Fruit fly (Drosophila melanogaster) S2 (cell line): ENCODE measurements around the gene Tim13.

Source experiments
- CG8478 ChIP-seq: fragments of >200 bp; optimal IDR thresholded peaks from 2 replicates; lab custom pipeline; 2018
- CTCF ChIP-seq, 2 experiments: fragments of >200 bp; optimal IDR thresholded peaks; 2 replicates each; lab custom pipeline; 2018

Gene Tim13

DNA sequence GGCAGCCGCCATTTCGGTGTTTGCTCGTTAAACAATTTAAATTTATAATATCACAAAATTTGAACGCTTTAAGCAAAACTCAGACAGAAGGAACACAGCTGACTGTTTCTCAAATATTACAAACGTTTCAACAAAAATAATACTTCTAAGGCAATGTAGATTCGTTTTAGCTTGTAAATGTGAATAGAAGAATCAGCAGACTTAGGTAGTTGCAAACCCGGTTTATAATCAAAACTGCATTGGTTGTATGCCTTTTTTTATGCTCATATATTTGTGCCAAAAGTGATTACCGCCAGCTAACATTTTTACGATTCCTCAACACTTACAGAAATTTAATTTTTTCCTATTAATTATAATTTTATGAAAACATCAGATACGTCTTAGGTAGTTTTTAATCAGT, at the start of gene Tim13:
TSS of gene Tim13 (minus strand) at position 101 of the 400 bp plus-strand sequence.
- TF ChIP-seq CG8478 (lab: Kevin White, UChicago) = no peak
- no peak for TF ChIP-seq CTCF (optimal IDR thresholded peaks at IDR 0.05; lab: Kevin White, UChicago)

DNA sequence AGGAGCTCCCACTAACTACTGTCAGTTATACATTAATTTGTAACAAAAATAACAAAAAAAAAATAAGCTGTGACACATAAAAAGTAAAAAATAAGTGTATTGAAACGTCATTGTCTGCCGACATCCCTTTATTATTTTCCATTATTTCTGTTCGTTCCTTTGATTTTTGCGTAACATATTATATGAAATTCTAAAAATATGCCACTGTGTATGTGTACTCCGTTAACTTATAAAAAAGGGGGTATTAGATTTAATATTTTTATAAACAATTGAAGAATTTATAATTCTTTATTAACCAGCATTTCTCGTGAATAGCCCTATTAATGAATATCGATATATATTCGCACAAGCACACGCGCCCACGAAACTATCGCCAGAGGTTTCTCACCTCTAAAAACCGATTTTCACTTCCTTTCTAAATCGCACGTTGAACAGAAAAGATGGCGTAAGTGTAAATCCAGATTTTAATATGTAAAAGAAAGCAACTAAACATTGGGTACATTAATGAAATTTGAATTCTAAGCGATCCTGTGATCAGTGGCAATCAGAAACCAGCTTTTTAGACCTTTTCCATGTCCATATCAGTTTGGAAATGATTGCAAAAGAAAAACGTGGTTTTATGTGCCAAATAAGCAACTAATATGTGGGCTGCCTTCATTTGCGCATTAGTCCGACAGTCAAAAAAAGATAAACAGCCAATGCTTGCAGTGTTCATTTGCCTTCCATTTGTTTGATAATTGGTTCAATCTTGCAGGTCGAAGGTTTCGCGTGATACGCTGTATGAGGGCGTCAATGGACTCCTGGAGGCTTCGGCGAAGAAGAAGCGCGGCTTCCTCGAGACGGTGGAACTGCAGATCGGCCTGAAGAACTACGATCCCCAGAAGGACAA, 48.4 kb upstream of the Tim13 start, which contains the start of gene RpL10Ab:
TSS of gene RpL10Ab (plus strand) at position 406 of the 889 bp plus-strand sequence.
- TF ChIP-seq CTCF (optimal IDR thresholded peaks at IDR 0.05; lab: Kevin White, UChicago) (no peak), CG8478 (lab: Kevin White, UChicago) (no peak)

DNA sequence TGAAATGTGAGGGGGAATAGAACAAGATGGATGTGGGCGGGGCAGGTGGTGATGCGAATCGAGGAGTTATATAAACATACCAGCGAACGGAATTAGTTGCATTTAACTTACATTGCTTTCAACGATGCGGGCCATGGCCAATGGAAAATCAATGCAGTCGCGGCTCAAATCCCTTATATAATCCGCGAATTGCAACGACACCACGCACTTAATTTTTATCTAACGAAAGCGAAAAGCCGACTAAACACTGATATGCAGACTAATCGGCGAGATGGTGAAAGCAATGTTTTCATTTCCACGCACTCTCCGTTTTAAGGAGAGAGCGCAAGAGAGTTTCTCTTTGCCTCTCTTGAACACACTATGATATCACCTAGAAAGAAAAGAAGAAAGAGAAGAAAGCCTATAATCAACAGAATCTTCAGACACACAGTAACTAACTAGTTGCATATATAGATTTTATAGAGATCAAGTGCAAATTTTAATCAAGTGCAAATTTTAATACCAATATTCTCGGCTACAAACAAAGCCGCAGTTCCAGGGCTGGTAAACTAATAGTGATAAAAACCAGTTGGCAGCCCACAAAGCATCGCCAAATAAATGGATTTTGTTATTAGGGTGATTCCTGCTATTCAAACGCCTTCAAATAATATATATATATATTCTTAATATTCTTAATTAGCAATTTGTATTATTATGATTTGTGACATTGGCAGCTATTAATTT, 47.6 kb upstream of the Tim13 start, which contains the start of the genes CG11597 and CG5946:
TSS of gene CG11597 (minus strand) at position 553 of the 723 bp plus-strand sequence.
TSS of gene CG5946 (minus strand) at position 553 of the 723 bp plus-strand sequence.
- TF ChIP-seq CTCF (optimal IDR thresholded peaks at IDR 0.05; lab: Kevin White, UChicago) = no peak

DNA sequence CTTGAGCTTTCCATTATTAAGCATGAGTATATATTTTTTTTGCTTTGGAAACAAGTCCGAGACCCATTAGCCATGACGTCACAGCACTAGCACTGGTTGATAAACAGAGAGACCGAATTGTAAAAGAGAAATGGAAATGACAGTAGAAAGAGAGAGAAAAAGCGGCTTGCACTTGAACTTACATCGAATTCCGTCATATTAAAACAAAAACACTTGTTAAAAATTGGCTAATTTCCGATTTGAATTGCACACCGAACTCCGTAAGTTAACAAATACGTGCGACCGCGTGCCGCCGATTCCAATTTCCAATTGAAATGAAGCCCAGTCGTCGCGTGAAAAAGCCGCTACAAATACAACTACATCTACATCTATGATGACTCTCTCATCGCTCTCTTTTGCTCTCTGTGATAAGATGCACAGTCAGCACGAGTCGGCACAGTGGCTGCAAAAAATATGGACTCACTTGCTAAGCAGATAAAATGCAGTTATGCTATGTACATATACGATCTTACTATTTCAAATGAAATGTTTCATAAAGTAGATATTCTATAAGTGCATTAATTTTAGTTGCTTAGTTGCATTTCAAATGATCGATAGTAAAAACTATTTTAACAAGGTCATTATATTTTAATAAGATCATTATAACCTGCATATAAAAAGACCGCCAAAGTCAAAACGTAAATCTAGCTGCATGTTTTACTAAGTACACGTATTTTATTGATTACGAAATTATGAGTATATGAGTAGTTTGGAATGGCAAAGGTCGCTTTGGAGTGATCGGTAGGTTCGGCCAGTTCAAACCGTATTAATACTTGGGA, 45.5 kb upstream of the Tim13 start:
- TF ChIP-seq CTCF (optimal IDR thresholded peaks at IDR 0.05; lab: Kevin White, UChicago) = no peak
- TF ChIP-seq CG8478 (lab: Kevin White, UChicago) = no peak

DNA sequence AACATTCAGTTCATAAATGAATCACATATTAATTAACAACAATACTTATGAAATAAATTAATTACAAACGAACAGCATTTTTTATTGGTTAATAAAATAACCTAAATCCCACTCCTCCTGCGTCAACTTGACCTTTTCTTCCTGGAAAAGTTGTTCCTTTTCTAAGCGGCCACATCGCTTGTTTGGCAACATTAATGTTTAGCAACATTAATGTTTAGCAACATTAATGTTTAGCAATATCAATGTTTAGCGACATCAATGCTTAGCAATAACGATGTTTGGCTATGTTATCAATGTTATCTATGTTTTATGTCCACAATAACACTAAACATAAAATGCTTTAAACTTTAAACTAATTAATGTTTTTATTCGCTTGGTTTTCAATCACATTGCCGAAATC, 42.3 kb upstream of the Tim13 start:
- TF ChIP-seq CTCF (optimal IDR thresholded peaks at IDR 0.05; lab: Kevin White, UChicago) (no peak), CG8478 (lab: Kevin White, UChicago) (no peak)

dm6 chr3L:11815220-11815797, 41.0 kb upstream of the Tim13 start, which contains the start of gene CG14130:
Gene CG14130, plus strand, starts transcription at chr3L:11815444.
- TF ChIP-seq CTCF (optimal IDR thresholded peaks at IDR 0.05; lab: Kevin White, UChicago) = peak in 1 of 2 experiments; percentile 12
- no peak for TF ChIP-seq CG8478 (lab: Kevin White, UChicago)

DNA sequence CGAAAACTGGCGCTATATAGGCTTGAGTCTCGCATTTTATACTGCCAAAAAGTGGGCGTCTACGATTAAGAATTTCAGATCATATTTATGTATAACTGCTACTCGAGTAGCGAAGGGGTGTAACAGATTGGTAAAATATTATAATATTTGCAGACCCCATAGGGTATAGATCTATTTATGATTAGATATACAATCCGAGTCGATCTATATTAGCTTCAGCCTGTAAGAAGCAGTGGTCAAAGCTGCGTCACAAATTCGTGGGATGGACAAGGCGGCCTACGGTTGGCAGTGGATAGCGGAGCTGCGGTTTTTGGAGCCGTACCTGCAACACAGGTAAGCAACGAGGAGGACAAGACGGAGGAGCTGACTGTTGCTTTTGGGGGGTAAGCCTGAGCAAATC, 40.4 kb upstream of the Tim13 start, which contains the start of gene Cubn2:
TSS of gene Cubn2 (minus strand) at position 101 of the 400 bp plus-strand sequence.
- no peak for TF ChIP-seq CTCF (optimal IDR thresholded peaks at IDR 0.05; lab: Kevin White, UChicago)
- no peak for TF ChIP-seq CG8478 (lab: Kevin White, UChicago)

DNA sequence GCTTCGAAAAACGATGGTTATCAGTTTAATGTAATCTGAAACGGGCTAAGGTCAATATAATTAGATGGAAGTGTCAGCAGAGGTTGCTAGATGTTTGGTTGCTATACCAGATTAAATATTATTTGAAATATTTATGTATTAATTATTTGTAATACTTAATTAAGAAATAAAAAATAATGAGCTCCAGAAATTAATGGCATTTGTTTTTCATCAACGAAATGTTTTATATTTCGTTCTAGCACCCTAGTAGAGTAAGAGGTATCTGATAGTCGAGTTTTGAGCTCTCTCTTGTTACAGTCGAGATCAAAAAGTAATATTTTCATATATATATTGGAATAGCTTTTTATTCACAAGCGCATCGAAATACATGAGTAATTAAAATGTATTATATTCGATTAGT, 27.3 kb upstream of the Tim13 start:
- no peak for TF ChIP-seq CTCF (optimal IDR thresholded peaks at IDR 0.05; lab: Kevin White, UChicago)
- no peak for TF ChIP-seq CG8478 (lab: Kevin White, UChicago)

DNA sequence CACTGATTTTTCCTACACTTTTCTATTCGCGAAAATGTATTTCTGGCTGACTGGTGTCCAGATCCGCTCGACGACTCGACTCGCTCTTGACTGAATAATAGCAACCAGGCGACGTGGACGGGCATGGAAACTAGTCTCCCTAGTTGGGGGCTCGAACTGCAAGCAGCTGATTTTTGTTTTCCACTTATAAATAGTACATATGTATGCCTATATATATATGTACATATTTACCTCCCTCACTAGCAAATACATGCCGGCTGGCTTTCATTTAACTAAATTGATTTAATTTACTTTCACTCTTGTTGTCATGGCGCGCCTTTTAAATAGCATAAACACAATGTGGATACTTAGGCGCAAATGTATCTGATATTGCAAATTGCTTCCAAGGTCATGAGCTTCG, 26.5 kb upstream of the Tim13 start, which contains the start of gene Gcat:
TSS of gene Gcat (minus strand) at position 101 of the 400 bp plus-strand sequence.
- TF ChIP-seq CG8478 (lab: Kevin White, UChicago) (no peak), CTCF (optimal IDR thresholded peaks at IDR 0.05; lab: Kevin White, UChicago) (no peak)

DNA sequence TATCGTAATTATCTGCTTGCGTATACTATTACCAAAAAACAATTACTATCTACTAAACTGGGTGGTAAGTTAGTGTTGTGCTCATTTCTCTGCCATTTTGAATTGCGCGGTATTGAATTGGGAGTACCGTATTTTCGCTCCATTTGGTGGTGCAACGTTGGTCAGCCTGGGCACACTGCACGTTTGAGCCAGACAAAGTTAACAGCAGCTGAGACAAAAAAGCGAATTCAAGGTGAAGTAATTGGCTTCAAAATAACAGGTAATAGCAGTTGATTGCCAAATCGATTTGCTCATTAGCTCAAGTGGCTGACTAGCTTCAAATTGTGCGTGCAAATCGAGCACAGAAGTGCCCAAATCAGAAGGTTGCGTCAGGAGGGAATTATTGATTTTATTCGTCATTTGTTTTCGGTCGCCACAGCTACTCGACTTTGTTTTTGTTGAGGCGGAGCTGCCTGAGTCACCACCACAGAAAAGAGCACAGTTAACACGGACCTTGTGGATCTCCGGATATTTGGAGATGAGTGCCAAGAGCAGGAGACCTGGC, 21.2 kb upstream of the Tim13 start, which contains the start of gene Klp68D:
TSS of gene Klp68D (plus strand) at position 175 of the 544 bp plus-strand sequence.
- TF ChIP-seq CG8478 (lab: Kevin White, UChicago) (no peak), CTCF (optimal IDR thresholded peaks at IDR 0.05; lab: Kevin White, UChicago) (no peak)

DNA sequence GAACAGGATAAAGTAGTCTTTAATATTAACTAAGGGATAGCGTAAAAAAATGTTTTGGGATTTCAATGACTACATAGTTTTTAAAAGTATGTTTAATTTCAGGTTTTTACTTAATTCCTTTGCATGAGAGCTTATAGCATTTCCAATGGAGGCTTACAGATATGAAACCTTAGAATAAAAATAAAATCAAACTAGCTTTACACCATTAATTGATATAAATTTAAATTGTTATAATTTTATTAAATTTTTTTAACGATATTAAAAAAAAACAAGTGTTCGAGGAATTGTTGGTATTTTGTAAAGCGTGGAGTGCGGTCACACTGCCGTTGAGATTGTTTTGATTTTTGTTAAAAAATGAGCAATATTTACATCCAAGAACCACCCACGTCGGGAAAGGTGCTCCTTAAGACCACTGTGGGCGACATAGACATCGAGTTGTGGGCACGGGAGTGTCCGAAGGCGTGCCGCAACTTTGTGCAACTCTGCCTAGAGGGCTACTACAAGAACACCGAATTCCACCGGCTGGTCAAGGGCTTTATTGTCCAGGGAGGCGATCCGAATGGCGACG, 19.0 kb upstream of the Tim13 start, which contains the start of the genes twy and CG10907:
TSS of gene twy (minus strand) at position 51 of the 568 bp plus-strand sequence.
TSS of gene CG10907 (plus strand) at position 282 of the 568 bp plus-strand sequence.
- TF ChIP-seq CTCF (optimal IDR thresholded peaks at IDR 0.05; lab: Kevin White, UChicago) (no peak), CG8478 (lab: Kevin White, UChicago) (no peak)

- no peak for TF ChIP-seq CG8478 (lab: Kevin White, UChicago)
- TF ChIP-seq CTCF (optimal IDR thresholded peaks at IDR 0.05; lab: Kevin White, UChicago) = peak; percentile 43 to 67
Measured at dm6 chr3L:11789773-11790172, 15.5 kb upstream of the Tim13 start, which contains the start of gene Pi3K68D. Gene Pi3K68D, minus strand, starts transcription at chr3L:11790013.
